Worm (Caenorhabditis elegans) whole organism, midembryonic: Measurements from ENCODE around the gene clc-10.

Experiments
- T22C8.4 ChIP-seq: fragments of 200-800 bp; sonication (Bioruptor generic); IDR thresholded peaks from 2 replicates; pipeline ENCODE4 v1.3.6; 2022; ENCODE audit warnings: missing genetic modification characterization, missing compliant biosample characterization
- cog-1 ChIP-seq: sonication (generic microtip); optimal IDR thresholded peaks from 2 replicates; lab custom pipeline; 2016; ENCODE audit warnings: missing genetic modification characterization, missing compliant biosample characterization
- flt-1 ChIP-seq: fragments of 200-800 bp; sonication (Bioruptor generic); IDR thresholded peaks from 2 replicates; pipeline ENCODE4 v1.3.6; 2022; ENCODE audit warnings: missing genetic modification characterization, missing compliant biosample characterization
- klf-2 ChIP-seq: fragments of 200-800 bp; sonication (Bioruptor generic); conservative IDR thresholded peaks from 2 replicates; pipeline ENCODE4 v1.3.6; 2022; ENCODE audit warnings: missing genetic modification reagents, missing genetic modification characterization, missing compliant biosample characterization
- med-1 ChIP-seq: sonication (generic microtip); optimal IDR thresholded peaks from 2 replicates; lab custom pipeline; 2017; ENCODE audit warnings: missing genetic modification characterization, mild to moderate bottlenecking, missing compliant biosample characterization, antibody characterized with exemption, missing genetic modification reagents; ENCODE audit not compliant: insufficient read depth
- ref-1 ChIP-seq: fragments of 200-800 bp; sonication (Bioruptor generic); conservative IDR thresholded peaks from 2 replicates; pipeline ENCODE4 v1.3.6; 2022; ENCODE audit warnings: missing genetic modification reagents, missing genetic modification characterization, missing compliant biosample characterization
- tab-1 ChIP-seq: fragments of 200-800 bp; sonication (Bioruptor generic); IDR thresholded peaks from 2 replicates; pipeline ENCODE4 v1.3.6; 2022; ENCODE audit warnings: missing genetic modification characterization, missing compliant biosample characterization
- ztf-23 ChIP-seq: fragments of 200-800 bp; sonication (Bioruptor generic); IDR thresholded peaks from 2 replicates; pipeline ENCODE4 v1.3.6; 2022; ENCODE audit warnings: missing genetic modification reagents, missing genetic modification characterization, missing compliant biosample characterization
- ztf-29 ChIP-seq: fragments of 200-800 bp; sonication (Bioruptor generic); IDR thresholded peaks from 2 replicates; pipeline ENCODE4 v1.3.6; 2022; ENCODE audit warnings: missing genetic modification reagents, missing genetic modification characterization, missing compliant biosample characterization

The clc-10 gene

ce11 chrIII:6056770-6057169 lies at the start of gene clc-10:
Gene clc-10, plus strand, starts transcription at chrIII:6057070.
- TF ChIP-seq tab-1 (GFP tag; lab: Robert Waterston, UW) (no peak), med-1 (GFP tag; lab: Kevin White, UChicago) (no peak), cog-1 (tag; lab: Kevin White, UChicago) (no peak), ref-1 (no peak), T22C8.4 (GFP tag; lab: Robert Waterston, UW) (no peak), flt-1 (no peak)

ce11 chrIII:6008989-6009610 lies 47.8 kb upstream of the clc-10 start, which contains the start of the genes gcna-1 and eftu-2:
Gene gcna-1, minus strand, starts transcription at chrIII:6009084.
Gene eftu-2, plus strand, starts transcription at chrIII:6009560.
- TF ChIP-seq ztf-29 = no peak
- no peak for TF ChIP-seq klf-2 (GFP tag; lab: Robert Waterston, UW)
- TF ChIP-seq ref-1 = no peak
- TF ChIP-seq tab-1 (GFP tag; lab: Robert Waterston, UW) = no peak
- no peak for TF ChIP-seq cog-1 (tag; lab: Kevin White, UChicago)
- TF ChIP-seq ztf-23 (GFP tag; lab: Robert Waterston, UW) = no peak
- TF ChIP-seq med-1 (GFP tag; lab: Kevin White, UChicago) = no peak
- TF ChIP-seq T22C8.4 (GFP tag; lab: Robert Waterston, UW) = no peak

- TF ChIP-seq klf-2 (GFP tag; lab: Robert Waterston, UW) = no peak
- TF ChIP-seq T22C8.4 (GFP tag; lab: Robert Waterston, UW) = no peak
- TF ChIP-seq flt-1 = no peak
- TF ChIP-seq ztf-23 (GFP tag; lab: Robert Waterston, UW) = no peak
- no peak for TF ChIP-seq cog-1 (tag; lab: Kevin White, UChicago)
- no peak for TF ChIP-seq ztf-29
- no peak for TF ChIP-seq tab-1 (GFP tag; lab: Robert Waterston, UW)
- TF ChIP-seq med-1 (GFP tag; lab: Kevin White, UChicago) = no peak
- TF ChIP-seq ref-1 = no peak
Measured at ce11 chrIII:6011310-6011709, 45.6 kb upstream of the clc-10 start.

- peak; percentile 20; the same call in 1 of the 2 replicates for TF ChIP-seq flt-1
- 0 out of 2 replicates have a peak, but pooled peaks have one; percentile 10 for TF ChIP-seq ztf-23 (GFP tag; lab: Robert Waterston, UW)
- peak; percentile 10; the same call in 1 of the 2 replicates for TF ChIP-seq ztf-29
Measured at ce11 chrIII:6013027-6013426, 43.8 kb upstream of the clc-10 start.

- TF ChIP-seq tab-1 (GFP tag; lab: Robert Waterston, UW) (no peak), T22C8.4 (GFP tag; lab: Robert Waterston, UW) (no peak), klf-2 (GFP tag; lab: Robert Waterston, UW) (no peak), cog-1 (tag; lab: Kevin White, UChicago) (no peak), ztf-23 (GFP tag; lab: Robert Waterston, UW) (no peak), med-1 (GFP tag; lab: Kevin White, UChicago) (no peak), ref-1 (no peak), flt-1 (no peak), ztf-29 (no peak)
Measured at ce11 chrIII:6019512-6020209, 37.2 kb upstream of the clc-10 start, which contains the start of the genes npp-10 and cyk-3. Gene npp-10, minus strand, starts transcription at chrIII:6019562. Gene cyk-3, plus strand, starts transcription at chrIII:6020159.

- TF ChIP-seq flt-1 (no peak), ztf-23 (GFP tag; lab: Robert Waterston, UW) (no peak), ztf-29 (no peak), cog-1 (tag; lab: Kevin White, UChicago) (no peak), med-1 (GFP tag; lab: Kevin White, UChicago) (no peak), tab-1 (GFP tag; lab: Robert Waterston, UW) (no peak), klf-2 (GFP tag; lab: Robert Waterston, UW) (no peak), ref-1 (no peak), T22C8.4 (GFP tag; lab: Robert Waterston, UW) (no peak)
Measured at ce11 chrIII:6028432-6028831, 28.4 kb upstream of the clc-10 start, which contains the start of gene tbx-7. Gene tbx-7, minus strand, starts transcription at chrIII:6028532.

ce11 chrIII:6030483-6030882 lies 26.4 kb upstream of the clc-10 start, which contains the start of gene ZK328.6:
Gene ZK328.6, minus strand, starts transcription at chrIII:6030583.
- TF ChIP-seq flt-1 = no peak
- no peak for TF ChIP-seq ztf-23 (GFP tag; lab: Robert Waterston, UW)
- no peak for TF ChIP-seq cog-1 (tag; lab: Kevin White, UChicago)
- no peak for TF ChIP-seq ztf-29
- TF ChIP-seq tab-1 (GFP tag; lab: Robert Waterston, UW) = no peak
- TF ChIP-seq T22C8.4 (GFP tag; lab: Robert Waterston, UW) = no peak
- no peak for TF ChIP-seq med-1 (GFP tag; lab: Kevin White, UChicago)
- TF ChIP-seq ref-1 = no peak
- TF ChIP-seq klf-2 (GFP tag; lab: Robert Waterston, UW) = no peak

ce11 chrIII:6039370-6039769 lies 17.5 kb upstream of the clc-10 start, which contains the start of gene ift-139:
Gene ift-139, minus strand, starts transcription at chrIII:6039470.
- TF ChIP-seq klf-2 (GFP tag; lab: Robert Waterston, UW) (no peak), tab-1 (GFP tag; lab: Robert Waterston, UW) (no peak), T22C8.4 (GFP tag; lab: Robert Waterston, UW) (no peak), flt-1 (no peak), ztf-23 (GFP tag; lab: Robert Waterston, UW) (no peak), cog-1 (tag; lab: Kevin White, UChicago) (no peak), ref-1 (no peak), ztf-29 (no peak), med-1 (GFP tag; lab: Kevin White, UChicago) (no peak)

ce11 chrIII:6046881-6047280 lies 10.0 kb upstream of the clc-10 start, which contains the start of gene tbx-11:
Gene tbx-11, minus strand, starts transcription at chrIII:6046981.
- TF ChIP-seq klf-2 (GFP tag; lab: Robert Waterston, UW) = no peak
- TF ChIP-seq med-1 (GFP tag; lab: Kevin White, UChicago) = no peak
- TF ChIP-seq ztf-29 = no peak
- no peak for TF ChIP-seq flt-1
- no peak for TF ChIP-seq T22C8.4 (GFP tag; lab: Robert Waterston, UW)
- no peak for TF ChIP-seq tab-1 (GFP tag; lab: Robert Waterston, UW)
- no peak for TF ChIP-seq cog-1 (tag; lab: Kevin White, UChicago)
- TF ChIP-seq ztf-23 (GFP tag; lab: Robert Waterston, UW) = no peak
- no peak for TF ChIP-seq ref-1
